Fruit fly (Drosophila melanogaster) whole organism, embryonic: ENCODE measurements around the gene RpL13.
A peak's percentile ranks its signal among the peaks of the same experiment; 100 is the strongest.

Source experiments
- C15 ChIP-seq: fragments of 200-800 bp; sonication (Bioruptor generic); IDR thresholded peaks from 3 replicates; pipeline ENCODE4 v1.3.6; 2022; ENCODE audit warnings: missing biosample characterization, missing genetic modification characterization
- CG10431 ChIP-seq: fragments of 200-800 bp; sonication (Bioruptor generic); optimal IDR thresholded peaks from 3 replicates; lab custom pipeline; 2018; ENCODE audit warnings: missing biosample characterization, mild to moderate bottlenecking, missing genetic modification characterization
- CG10959 ChIP-seq: fragments of 200-800 bp; sonication (Bioruptor generic); IDR thresholded peaks from 2 replicates; pipeline ENCODE4 v1.3.6; 2022; ENCODE audit warnings: missing biosample characterization, missing genetic modification characterization
- CG11695 ChIP-seq: fragments of 200-800 bp; sonication (Bioruptor generic); IDR thresholded peaks from 3 replicates; pipeline ENCODE4 v1.3.6; 2022; ENCODE audit warnings: missing biosample characterization, missing genetic modification characterization
- CG12071 ChIP-seq: fragments of 200-800 bp; sonication (Bioruptor generic); optimal IDR thresholded peaks from 3 replicates; lab custom pipeline; 2018; ENCODE audit warnings: missing biosample characterization, mild to moderate bottlenecking, missing genetic modification characterization
- CG12299 ChIP-seq: fragments of 200-800 bp; sonication (Bioruptor generic); optimal IDR thresholded peaks from 2 replicates; lab custom pipeline; 2018; ENCODE audit warnings: missing biosample characterization, mild to moderate bottlenecking, missing genetic modification characterization
- CG1233 ChIP-seq: fragments of 200-800 bp; sonication (Bioruptor generic); optimal IDR thresholded peaks from 4 replicates; lab custom pipeline; 2018; ENCODE audit warnings: missing biosample characterization, mild to moderate bottlenecking, missing genetic modification characterization
- CG14441 ChIP-seq: fragments of 200-800 bp; sonication (Bioruptor generic); IDR thresholded peaks from 2 replicates; pipeline ENCODE4 v1.3.6; 2022; ENCODE audit warnings: missing biosample characterization, missing genetic modification characterization
- CG17186 ChIP-seq: fragments of 200-800 bp; sonication (Bioruptor generic); optimal IDR thresholded peaks from 3 replicates; lab custom pipeline; 2017; ENCODE audit warnings: missing biosample characterization, missing genetic modification reagents, missing genetic modification characterization
- CG17361 ChIP-seq: fragments of 200-800 bp; sonication (Bioruptor generic); IDR thresholded peaks from 3 replicates; pipeline ENCODE4 v1.3.6; 2022; ENCODE audit warnings: missing biosample characterization, missing genetic modification characterization
- CG18619 ChIP-seq: fragments of 200-800 bp; sonication (Bioruptor generic); optimal IDR thresholded peaks from 3 replicates; lab custom pipeline; 2017; ENCODE audit warnings: missing biosample characterization, mild to moderate bottlenecking, missing genetic modification characterization
- CG2120 ChIP-seq: fragments of 200-800 bp; sonication (Bioruptor generic); optimal IDR thresholded peaks from 3 replicates; lab custom pipeline; 2016; ENCODE audit warnings: missing biosample characterization, missing genetic modification characterization
- CG2202 ChIP-seq: fragments of 200-800 bp; sonication (Bioruptor generic); optimal IDR thresholded peaks from 2 replicates; lab custom pipeline; 2018; ENCODE audit warnings: missing biosample characterization, mild to moderate bottlenecking, missing genetic modification characterization
- CG32532 ChIP-seq: fragments of 200-800 bp; sonication (Bioruptor generic); IDR thresholded peaks from 2 replicates; pipeline ENCODE4 v1.3.6; 2022; ENCODE audit warnings: missing biosample characterization, missing genetic modification characterization
- CG7372 ChIP-seq: fragments of 200-800 bp; sonication (Bioruptor generic); IDR thresholded peaks from 2 replicates; pipeline ENCODE4 v1.3.6; 2022; ENCODE audit warnings: missing biosample characterization, missing genetic modification characterization
- CG8089 ChIP-seq: fragments of 200-800 bp; sonication (Bioruptor generic); optimal IDR thresholded peaks from 3 replicates; lab custom pipeline; 2016; ENCODE audit warnings: missing biosample characterization, missing genetic modification characterization
- CG8290 ChIP-seq, 3 experiments: fragments of 200-800 bp; sonication (Bioruptor generic); optimal IDR thresholded peaks; 2 replicates each; lab custom pipeline; 2016 to 2019; ENCODE audit warnings: missing biosample characterization in 3 of 3, missing genetic modification characterization in 3 of 3, mild to moderate bottlenecking in 2 of 3, moderate library complexity in 1 of 3
- CG8359 ChIP-seq: fragments of 200-800 bp; sonication (Bioruptor generic); optimal IDR thresholded peaks from 2 replicates; lab custom pipeline; 2017; ENCODE audit warnings: missing biosample characterization, mild to moderate bottlenecking, missing genetic modification characterization, borderline replicate concordance
- CHES-1-like ChIP-seq: fragments of 200-800 bp; sonication (Bioruptor generic); optimal IDR thresholded peaks from 2 replicates; lab custom pipeline; 2016; ENCODE audit warnings: missing biosample characterization, missing genetic modification characterization
- E2f1 ChIP-seq: fragments of 200-800 bp; sonication (Bioruptor generic); IDR thresholded peaks from 2 replicates; pipeline ENCODE4 v1.3.6; 2022; ENCODE audit warnings: missing biosample characterization, missing genetic modification characterization
- E2f2 ChIP-seq: fragments of 200-800 bp; sonication (Bioruptor generic); IDR thresholded peaks from 2 replicates; pipeline ENCODE4 v1.3.6; 2022; ENCODE audit warnings: missing biosample characterization, missing genetic modification characterization
- HLH54F ChIP-seq: fragments of 200-800 bp; sonication (Bioruptor generic); optimal IDR thresholded peaks from 3 replicates; lab custom pipeline; 2016; ENCODE audit warnings: missing biosample characterization, missing genetic modification characterization
- MESR4 ChIP-seq: fragments of 200-800 bp; sonication (Bioruptor generic); optimal IDR thresholded peaks from 2 replicates; lab custom pipeline; 2018; ENCODE audit warnings: missing biosample characterization, mild to moderate bottlenecking, missing genetic modification characterization, moderate library complexity
- Max ChIP-seq: fragments of 200-800 bp; sonication (Bioruptor generic); optimal IDR thresholded peaks from 2 replicates; lab custom pipeline; 2016; ENCODE audit warnings: missing biosample characterization, mild to moderate bottlenecking, missing genetic modification characterization
- Myb ChIP-seq: fragments of 200-800 bp; sonication (Bioruptor generic); optimal IDR thresholded peaks from 2 replicates; lab custom pipeline; 2016; ENCODE audit warnings: missing biosample characterization, missing genetic modification characterization
- Opbp ChIP-seq: fragments of 200-800 bp; sonication (Bioruptor generic); IDR thresholded peaks from 3 replicates; pipeline ENCODE4 v1.3.6; 2022; ENCODE audit warnings: missing biosample characterization, missing genetic modification characterization; ENCODE audit not compliant: partially characterized antibody
- Sin3A ChIP-seq: fragments of >200 bp; optimal IDR thresholded peaks from 2 replicates; lab custom pipeline; 2018
- Sox100B ChIP-seq: fragments of 200-800 bp; sonication (Bioruptor generic); optimal IDR thresholded peaks from 3 replicates; lab custom pipeline; 2018; ENCODE audit warnings: missing biosample characterization, mild to moderate bottlenecking, missing genetic modification characterization
- Xbp1 ChIP-seq: fragments of 200-800 bp; sonication (Bioruptor generic); optimal IDR thresholded peaks from 3 replicates; lab custom pipeline; 2016; ENCODE audit warnings: missing biosample characterization, mild to moderate bottlenecking, missing genetic modification characterization
- ato ChIP-seq: fragments of 200-800 bp; sonication (Bioruptor generic); IDR thresholded peaks from 2 replicates; pipeline ENCODE4 v1.3.6; 2022; ENCODE audit warnings: missing biosample characterization, missing genetic modification characterization; ENCODE audit not compliant: partially characterized antibody
- crc ChIP-seq: fragments of 200-800 bp; sonication (Bioruptor generic); optimal IDR thresholded peaks from 2 replicates; lab custom pipeline; 2016; ENCODE audit warnings: missing biosample characterization, missing genetic modification characterization
- da ChIP-seq: fragments of 200-800 bp; sonication (Bioruptor generic); optimal IDR thresholded peaks from 2 replicates; lab custom pipeline; 2016; ENCODE audit warnings: missing biosample characterization, missing genetic modification characterization
- disco-r ChIP-seq: fragments of 200-800 bp; sonication (Bioruptor generic); optimal IDR thresholded peaks from 2 replicates; lab custom pipeline; 2016; ENCODE audit warnings: missing biosample characterization, missing genetic modification characterization
- dm ChIP-seq: fragments of 200-800 bp; sonication (Bioruptor generic); optimal IDR thresholded peaks from 3 replicates; lab custom pipeline; 2016; ENCODE audit warnings: missing biosample characterization, missing genetic modification characterization
- eve ChIP-seq, 2 experiments: fragments of >200 bp; optimal IDR thresholded peaks; 2 replicates each; lab custom pipeline; 2017; ENCODE audit warnings: missing biosample characterization in 2 of 2, missing genetic modification characterization in 2 of 2
- hb ChIP-seq: fragments of 200-800 bp; sonication (Bioruptor generic); IDR thresholded peaks from 3 replicates; pipeline ENCODE4 v1.3.6; 2022; ENCODE audit warnings: missing biosample characterization, missing genetic modification characterization; ENCODE audit not compliant: partially characterized antibody
- hth ChIP-seq: fragments of >200 bp; optimal IDR thresholded peaks from 2 replicates; lab custom pipeline; 2017; ENCODE audit warnings: inconsistent platforms
- lbe ChIP-seq: fragments of 200-800 bp; sonication (Bioruptor generic); optimal IDR thresholded peaks from 2 replicates; lab custom pipeline; 2016; ENCODE audit warnings: missing biosample characterization, mild to moderate bottlenecking, missing genetic modification characterization
- lov ChIP-seq, 2 experiments: fragments of 200-800 bp in 1 of 2; fragments of >200 bp in 1 of 2; sonication (Bioruptor generic) in 1 of 2; IDR thresholded peaks in 1 of 2; optimal IDR thresholded peaks in 1 of 2; 2 replicates in 1 of 2; 3 replicates in 1 of 2; pipeline versions ENCODE4 v1.3.6 to Lab custom; 2017 to 2022; ENCODE audit warnings: missing biosample characterization in 1 of 2, missing genetic modification characterization in 1 of 2
- mirr ChIP-seq: fragments of 200-800 bp; sonication (Bioruptor generic); optimal IDR thresholded peaks from 3 replicates; lab custom pipeline; 2018; ENCODE audit warnings: missing biosample characterization, mild to moderate bottlenecking, missing genetic modification characterization
- p53 ChIP-seq: fragments of 200-800 bp; sonication (Bioruptor generic); optimal IDR thresholded peaks from 2 replicates; lab custom pipeline; 2016; ENCODE audit warnings: missing biosample characterization, missing genetic modification characterization
- pan ChIP-seq, 4 experiments: fragments of >200 bp in 3 of 4; fragments of 200-800 bp in 1 of 4; sonication (Bioruptor generic) in 1 of 4; optimal IDR thresholded peaks in 3 of 4; IDR thresholded peaks in 1 of 4; 2 replicates each; pipeline versions ENCODE4 v1.3.6 to Lab custom; 2017 to 2022; ENCODE audit warnings: missing biosample characterization in 2 of 4, missing genetic modification characterization in 2 of 4, mixed read lengths in 1 of 4
- pho ChIP-seq: fragments of 200-800 bp; sonication (Bioruptor generic); optimal IDR thresholded peaks from 2 replicates; lab custom pipeline; 2016; ENCODE audit warnings: missing biosample characterization, missing genetic modification characterization
- rib ChIP-seq: fragments of 200-800 bp; sonication (Bioruptor generic); IDR thresholded peaks from 2 replicates; pipeline ENCODE4 v1.3.6; 2022; ENCODE audit warnings: missing biosample characterization, missing genetic modification characterization
- sug ChIP-seq: fragments of 200-800 bp; optimal IDR thresholded peaks from 2 replicates; lab custom pipeline; 2019; ENCODE audit warnings: missing biosample characterization, mild to moderate bottlenecking, missing genetic modification characterization, moderate library complexity
- tgo ChIP-seq: fragments of 200-800 bp; sonication (Bioruptor generic); IDR thresholded peaks from 3 replicates; pipeline ENCODE4 v1.3.6; 2022; ENCODE audit warnings: missing biosample characterization, missing genetic modification characterization
- tio ChIP-seq: fragments of 200-800 bp; sonication (Bioruptor generic); optimal IDR thresholded peaks from 2 replicates; lab custom pipeline; 2017; ENCODE audit warnings: missing biosample characterization, missing genetic modification characterization, inconsistent platforms
- tx ChIP-seq: fragments of 200-800 bp; sonication (Bioruptor generic); optimal IDR thresholded peaks from 2 replicates; lab custom pipeline; 2016; ENCODE audit warnings: missing biosample characterization, missing genetic modification characterization

Gene RpL13

dm6 chr2L:9966983-9967737 lies at the start of gene RpL13, which contains the start of gene Dref (continued):
- TF ChIP-seq lov (optimal IDR thresholded peaks at IDR 0.05; lab: Kevin White, UChicago) (no peak), lov (GFP tag; IDR thresholded peaks at IDR 0.05; lab: Robert Waterston, UW) (peak; percentile 96), CG2120 (peak; percentile 85), dm (GFP tag; lab: Kevin White, UChicago) (peak; percentile 96), hth (lab: Kevin White, UChicago) (no peak), HLH54F (GFP tag; lab: Kevin White, UChicago) (peak; percentile 80), sug (tag; lab: Kevin White, UChicago) (peak; percentile 90), CG11695 (GFP tag; lab: Robert Waterston, UW) (peak; percentile 59; the same call in 1 of the 3 replicates), ato (no peak), C15 (GFP tag; lab: Robert Waterston, UW) (no peak), CG12071 (peak; percentile 94), CG32532 (GFP tag; lab: Robert Waterston, UW) (peak; percentile 81), Max (GFP tag; lab: Kevin White, UChicago) (peak; percentile 73), pan (optimal IDR thresholded peaks at IDR 0.05; lab: Kevin White, UChicago) (no peak), pan (GFP tag; optimal IDR thresholded peaks at IDR 0.05 in 1 of 2, IDR thresholded peaks at IDR 0.05 in 1 of 2) (peak in 1 of 2 experiments; percentile 75), MESR4 (peak; percentile 98), da (peak; percentile 61), CG8089 (GFP tag; lab: Kevin White, UChicago) (peak; percentile 73), crc (GFP tag; lab: Kevin White, UChicago) (peak; percentile 80), CG17186 (GFP tag; lab: Kevin White, UChicago) (peak; percentile 89), Myb (GFP tag; lab: Kevin White, UChicago) (peak; percentile 72), tgo (GFP tag; lab: Robert Waterston, UW) (peak; percentile 72), E2f1 (GFP tag; lab: Robert Waterston, UW) (peak; percentile 67), disco-r (GFP tag; lab: Kevin White, UChicago) (peak; percentile 66), CG2202 (tag; lab: Kevin White, UChicago) (peak; percentile 79), CG8290 (GFP tag; optimal IDR thresholded peaks at IDR 0.05; lab: Kevin White, UChicago) (peak; percentile 67), CG8290 (tag; optimal IDR thresholded peaks at IDR 0.05; lab: Kevin White, UChicago) (peak; percentile 87 to 92), p53 (GFP tag; lab: Kevin White, UChicago) (peak; percentile 73), hb (peak; percentile 76; the same call in 2 of the 3 replicates), tio (GFP tag; lab: Kevin White, UChicago) (no peak), CG1233 (GFP tag; lab: Kevin White, UChicago) (peak; percentile 93), lbe (GFP tag; lab: Kevin White, UChicago) (peak; percentile 78), eve (GFP tag; optimal IDR thresholded peaks at IDR 0.05; lab: Kevin White, UChicago) (no peak), Opbp (peak; percentile 99), Sox100B (GFP tag; lab: Kevin White, UChicago) (peak; percentile 93), rib (GFP tag; lab: Robert Waterston, UW) (peak; percentile 27; the same call in 1 of the 2 replicates), CHES-1-like (peak; percentile 90), Sin3A (lab: Kevin White, UChicago) (peak; percentile 83), Xbp1 (peak; percentile 77), pho (GFP tag; lab: Kevin White, UChicago) (peak; percentile 89), CG14441 (GFP tag; lab: Robert Waterston, UW) (peak; percentile 43), CG7372 (GFP tag; lab: Robert Waterston, UW) (peak; percentile 60), E2f2 (peak; percentile 84), CG10431 (peak; percentile 94), CG10959 (GFP tag; lab: Robert Waterston, UW) (peak; percentile 51; the same call in 1 of the 2 replicates), CG8359 (peak; percentile 79), tx (GFP tag; lab: Kevin White, UChicago) (peak; percentile 77), CG17361 (peak; percentile 90), CG12299 (tag; lab: Kevin White, UChicago) (peak; percentile 91), CG18619 (GFP tag; lab: Kevin White, UChicago) (peak; percentile 92), mirr (GFP tag; lab: Kevin White, UChicago) (peak; percentile 98)
